Worm (Caenorhabditis elegans) whole organism, L2 larva: ENCODE measurements around the gene set-30.
A peak's percentile ranks its signal among the peaks of the same experiment; 100 is the strongest.

Experiments used
- C34F6.9 ChIP-seq: fragments of 150-350 bp; optimal IDR thresholded peaks from 2 replicates; lab custom pipeline; 2014; ENCODE audit warnings: missing biosample characterization, missing genetic modification characterization
- F13H6.1 ChIP-seq: sonication (generic microtip); optimal IDR thresholded peaks from 2 replicates; lab custom pipeline; 2016; ENCODE audit warnings: missing genetic modification characterization, missing compliant biosample characterization
- R02D3.7 ChIP-seq: fragments of 150-350 bp; optimal IDR thresholded peaks from 2 replicates; lab custom pipeline; 2014; ENCODE audit warnings: missing biosample characterization, missing genetic modification characterization
- Y55F3AM.14 ChIP-seq: fragments of 200-800 bp; sonication (Bioruptor generic); optimal IDR thresholded peaks from 2 replicates; lab custom pipeline; 2018; ENCODE audit warnings: mild to moderate bottlenecking, missing genetic modification characterization, missing compliant biosample characterization
- alr-1 ChIP-seq: fragments of 150-350 bp; optimal IDR thresholded peaks from 2 replicates; lab custom pipeline; 2014; ENCODE audit warnings: missing biosample characterization, missing genetic modification characterization
- ama-1 ChIP-seq: fragments of 150-350 bp; optimal IDR thresholded peaks from 2 replicates; lab custom pipeline; 2018; ENCODE audit warnings: inconsistent platforms
- blmp-1 ChIP-seq: sonication (generic microtip); optimal IDR thresholded peaks from 2 replicates; lab custom pipeline; 2017; ENCODE audit warnings: missing genetic modification characterization, mild to moderate bottlenecking, missing compliant biosample characterization, antibody characterized with exemption, moderate library complexity; ENCODE audit not compliant: insufficient read depth
- ceh-16 ChIP-seq: fragments of 150-350 bp; optimal IDR thresholded peaks from 2 replicates; lab custom pipeline; 2014; ENCODE audit warnings: missing biosample characterization, missing genetic modification characterization
- crh-2 ChIP-seq: sonication (generic microtip); optimal IDR thresholded peaks from 2 replicates; lab custom pipeline; 2017; ENCODE audit warnings: missing biosample characterization, missing genetic modification characterization
- dmd-4 ChIP-seq: sonication (generic microtip); optimal IDR thresholded peaks from 2 replicates; lab custom pipeline; 2017; ENCODE audit warnings: missing biosample characterization, missing genetic modification characterization
- egl-27 ChIP-seq: sonication (generic microtip); optimal IDR thresholded peaks from 3 replicates; lab custom pipeline; 2017; ENCODE audit warnings: missing biosample characterization, missing genetic modification reagents, missing genetic modification characterization
- elt-1 ChIP-seq: fragments of 150-350 bp; optimal IDR thresholded peaks from 2 replicates; lab custom pipeline; 2014; ENCODE audit warnings: missing biosample characterization, missing genetic modification characterization
- lin-11 ChIP-seq: fragments of 150-350 bp; sonication (generic microtip); optimal IDR thresholded peaks from 2 replicates; lab custom pipeline; 2014; ENCODE audit warnings: missing biosample characterization, missing genetic modification characterization, inconsistent platforms, mixed read lengths
- lin-13 ChIP-seq: fragments of 150-350 bp; optimal IDR thresholded peaks from 2 replicates; lab custom pipeline; 2014; ENCODE audit warnings: missing biosample characterization, missing genetic modification reagents, missing genetic modification characterization
- lin-39 ChIP-seq: fragments of 150-350 bp; optimal IDR thresholded peaks from 2 replicates; lab custom pipeline; 2014; ENCODE audit warnings: missing biosample characterization, missing genetic modification reagents, missing genetic modification characterization
- lsy-2 ChIP-seq, 2 experiments: fragments of 150-350 bp in 1 of 2; sonication (generic microtip) in 1 of 2; optimal IDR thresholded peaks; 2 replicates each; lab custom pipeline; 2014 to 2017; ENCODE audit warnings: missing biosample characterization in 2 of 2, missing genetic modification characterization in 2 of 2
- mab-5 ChIP-seq: fragments of 150-350 bp; optimal IDR thresholded peaks from 2 replicates; lab custom pipeline; 2014; ENCODE audit warnings: missing biosample characterization, missing genetic modification characterization
- mbf-1 ChIP-seq: sonication (generic microtip); optimal IDR thresholded peaks from 2 replicates; lab custom pipeline; 2017; ENCODE audit warnings: missing biosample characterization, missing genetic modification characterization
- mdl-1 ChIP-seq, 2 experiments: fragments of 150-350 bp in 1 of 2; sonication (generic microtip) in 1 of 2; optimal IDR thresholded peaks; 2 replicates each; lab custom pipeline; 2017; ENCODE audit warnings: missing biosample characterization in 2 of 2, missing genetic modification characterization in 2 of 2
- nhr-10 ChIP-seq: sonication (generic microtip); optimal IDR thresholded peaks from 2 replicates; lab custom pipeline; 2017; ENCODE audit warnings: missing biosample characterization, missing genetic modification characterization
- nhr-12 ChIP-seq: fragments of 150-350 bp; optimal IDR thresholded peaks from 2 replicates; lab custom pipeline; 2014; ENCODE audit warnings: missing biosample characterization, missing genetic modification characterization
- nhr-129 ChIP-seq: fragments of 150-350 bp; optimal IDR thresholded peaks from 2 replicates; lab custom pipeline; 2014; ENCODE audit warnings: missing biosample characterization, missing genetic modification characterization
- nhr-21 ChIP-seq: fragments of 150-350 bp; optimal IDR thresholded peaks from 2 replicates; lab custom pipeline; 2014; ENCODE audit warnings: missing biosample characterization, missing genetic modification characterization
- nhr-25 ChIP-seq: fragments of 150-350 bp; sonication (generic microtip); optimal IDR thresholded peaks from 3 replicates; lab custom pipeline; 2014; ENCODE audit warnings: missing biosample characterization, missing genetic modification characterization
- nhr-6 ChIP-seq: fragments of 150-350 bp; optimal IDR thresholded peaks from 2 replicates; lab custom pipeline; 2014; ENCODE audit warnings: missing biosample characterization, missing genetic modification characterization
- peb-1 ChIP-seq: fragments of 150-350 bp; optimal IDR thresholded peaks from 2 replicates; lab custom pipeline; 2014; ENCODE audit warnings: missing biosample characterization, missing genetic modification characterization
- sem-4 ChIP-seq: fragments of 150-350 bp; optimal IDR thresholded peaks from 2 replicates; lab custom pipeline; 2014; ENCODE audit warnings: missing biosample characterization, missing genetic modification reagents, missing genetic modification characterization
- skn-1 ChIP-seq: sonication (generic microtip); optimal IDR thresholded peaks from 2 replicates; lab custom pipeline; 2017; ENCODE audit warnings: missing biosample characterization, missing genetic modification characterization
- sma-3 ChIP-seq: sonication (generic microtip); optimal IDR thresholded peaks from 2 replicates; lab custom pipeline; 2016; ENCODE audit warnings: missing genetic modification reagents, missing genetic modification characterization, missing compliant biosample characterization
- sma-9 ChIP-seq, 2 experiments: fragments of 150-350 bp in 1 of 2; sonication (generic microtip) in 1 of 2; optimal IDR thresholded peaks; 2 replicates each; lab custom pipeline; 2014 to 2016; ENCODE audit warnings: missing genetic modification characterization in 2 of 2, mild to moderate bottlenecking in 1 of 2, missing biosample characterization in 1 of 2, missing compliant biosample characterization in 1 of 2, missing genetic modification reagents in 1 of 2, moderate library complexity in 1 of 2
- snpc-4 ChIP-seq: fragments of 150-350 bp; optimal IDR thresholded peaks from 2 replicates; lab custom pipeline; 2014; ENCODE audit warnings: missing biosample characterization, missing genetic modification characterization
- unc-39 ChIP-seq: fragments of 150-350 bp; optimal IDR thresholded peaks from 2 replicates; lab custom pipeline; 2014; ENCODE audit warnings: missing biosample characterization, missing genetic modification characterization
- unc-55 ChIP-seq: fragments of 150-350 bp; sonication (generic microtip); optimal IDR thresholded peaks from 3 replicates; lab custom pipeline; 2014; ENCODE audit warnings: missing biosample characterization, missing genetic modification reagents, missing genetic modification characterization
- unc-62 ChIP-seq: fragments of 150-350 bp; optimal IDR thresholded peaks from 2 replicates; lab custom pipeline; 2014; ENCODE audit warnings: missing biosample characterization, missing genetic modification reagents, missing genetic modification characterization
- zag-1 ChIP-seq: fragments of 150-350 bp; optimal IDR thresholded peaks from 2 replicates; lab custom pipeline; 2014; ENCODE audit warnings: missing biosample characterization, missing genetic modification characterization
- ztf-11 ChIP-seq: sonication (generic microtip); optimal IDR thresholded peaks from 2 replicates; lab custom pipeline; 2017; ENCODE audit warnings: missing biosample characterization, missing genetic modification characterization
- ztf-4 ChIP-seq: fragments of 150-350 bp; optimal IDR thresholded peaks from 2 replicates; lab custom pipeline; 2014; ENCODE audit warnings: missing biosample characterization, missing genetic modification characterization

The set-30 gene

DNA sequence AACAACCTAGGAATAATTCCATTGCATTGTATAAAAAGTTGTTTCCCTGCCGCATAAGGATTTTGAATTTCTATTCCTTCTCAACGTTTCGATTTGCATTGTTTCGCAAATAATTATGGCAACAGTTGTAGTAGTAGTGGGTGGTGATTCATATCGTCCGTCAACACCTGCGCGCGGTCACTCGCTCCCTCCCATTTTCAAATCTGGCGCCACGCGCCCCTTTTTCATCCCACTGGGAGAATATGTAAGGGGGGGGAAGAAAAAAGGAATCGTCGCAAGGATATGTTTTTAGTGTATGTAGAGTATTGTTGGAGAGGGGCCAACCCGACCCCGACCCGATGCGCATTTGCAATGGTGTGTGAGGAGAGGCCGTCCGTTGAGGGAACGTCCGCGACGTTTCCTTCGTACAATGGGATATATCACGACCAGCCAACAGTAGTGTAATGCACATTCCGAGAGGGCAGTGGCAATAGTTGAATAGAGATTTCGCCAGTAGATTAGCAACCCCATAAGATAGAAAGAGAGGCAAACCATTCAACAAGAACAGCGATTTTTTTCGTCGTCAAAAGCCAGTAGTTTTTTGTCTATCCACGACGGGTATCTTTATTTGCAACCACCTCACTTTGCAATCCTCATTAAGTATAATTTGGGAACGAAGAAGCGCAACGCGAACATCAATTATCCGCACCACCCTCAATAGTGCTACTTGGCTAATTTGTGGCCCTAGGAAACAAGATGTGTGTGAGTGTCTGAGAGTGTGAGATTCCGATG lies 38.0 kb upstream of the set-30 start:
- TF ChIP-seq dmd-4: no peak
- TF ChIP-seq ceh-16 (tag; lab: Kevin White, UChicago): peak; percentile 15
- TF ChIP-seq nhr-12 (tag; lab: Kevin White, UChicago): no peak
- TF ChIP-seq, all 48 proteins: peak for 1

ce11 chrX:4961681-4962656 lies 37.1 kb upstream of the set-30 start:
- peak; percentile 69 for TF ChIP-seq sem-4 (tag; lab: Kevin White, UChicago)
- TF ChIP-seq F13H6.1 (tag; lab: Kevin White, UChicago): peak; percentile 87
- TF ChIP-seq ama-1 (lab: Kevin White, UChicago): no peak
- peak; percentile 51 for TF ChIP-seq ztf-4 (tag; lab: Kevin White, UChicago)
- peak; percentile 10 for TF ChIP-seq peb-1
- TF ChIP-seq alr-1 (tag; lab: Kevin White, UChicago): no peak
- TF ChIP-seq crh-2: peak; percentile 58
- peak; percentile 71 for TF ChIP-seq C34F6.9 (tag; lab: Kevin White, UChicago)
- peak; percentile 50 for TF ChIP-seq egl-27 (tag; lab: Kevin White, UChicago)
- peak; percentile 55 for TF ChIP-seq lin-13 (GFP tag; lab: Kevin White, UChicago)
- TF ChIP-seq nhr-25 (tag; lab: Kevin White, UChicago): peak; percentile 37
- TF ChIP-seq snpc-4 (tag; lab: Kevin White, UChicago): peak; percentile 19
- TF ChIP-seq nhr-10 (tag; lab: Kevin White, UChicago): peak; percentile 26
- peak; percentile 25 for TF ChIP-seq nhr-21 (tag; lab: Kevin White, UChicago)
- TF ChIP-seq ceh-16 (tag; lab: Kevin White, UChicago): peak; percentile 70
- TF ChIP-seq skn-1 (tag; lab: Kevin White, UChicago): no peak
- no peak for TF ChIP-seq mbf-1 (tag; lab: Kevin White, UChicago)
- peak; percentile 55 for TF ChIP-seq sma-9 (GFP tag; optimal IDR thresholded peaks at IDR 0.05; lab: Kevin White, UChicago)
- no peak for TF ChIP-seq sma-9 (tag; optimal IDR thresholded peaks at IDR 0.05; lab: Kevin White, UChicago)
- TF ChIP-seq lin-11 (tag; lab: Kevin White, UChicago): peak; percentile 57
- peak; percentile 8 for TF ChIP-seq Y55F3AM.14 (GFP tag; lab: Kevin White, UChicago)
- no peak for TF ChIP-seq sma-3
- TF ChIP-seq elt-1 (tag; lab: Kevin White, UChicago): no peak
- TF ChIP-seq nhr-12 (tag; lab: Kevin White, UChicago): no peak
- peak; percentile 63 for TF ChIP-seq unc-55
- TF ChIP-seq mdl-1 (tag; optimal IDR thresholded peaks at IDR 0.05; lab: Kevin White, UChicago): peak; percentile 28 to 41
- TF ChIP-seq zag-1 (tag; lab: Kevin White, UChicago): peak; percentile 78
- TF ChIP-seq unc-62 (GFP tag; lab: Kevin White, UChicago): no peak
- peak in 1 of 2 experiments; percentile 55 for TF ChIP-seq lsy-2 (tag; optimal IDR thresholded peaks at IDR 0.05; lab: Kevin White, UChicago)
- TF ChIP-seq dmd-4: no peak
- no peak for TF ChIP-seq R02D3.7 (tag; lab: Kevin White, UChicago)
- peak; percentile 16 for TF ChIP-seq blmp-1 (tag; lab: Kevin White, UChicago)
- peak; percentile 81 for TF ChIP-seq nhr-129 (tag; lab: Kevin White, UChicago)
- TF ChIP-seq nhr-6 (tag; lab: Kevin White, UChicago): no peak
- TF ChIP-seq ztf-11 (tag; lab: Kevin White, UChicago): peak; percentile 10
- peak; percentile 13 for TF ChIP-seq mab-5 (tag; lab: Kevin White, UChicago)

ce11 chrX:4965592-4965991 lies 33.5 kb upstream of the set-30 start:
- TF ChIP-seq mab-5 (tag; lab: Kevin White, UChicago) (peak; percentile 2), C34F6.9 (tag; lab: Kevin White, UChicago) (no peak), lin-39 (tag; lab: Kevin White, UChicago) (no peak), unc-62 (GFP tag; lab: Kevin White, UChicago) (no peak), nhr-12 (tag; lab: Kevin White, UChicago) (no peak), nhr-10 (tag; lab: Kevin White, UChicago) (no peak), unc-55 (peak; percentile 51), ama-1 (lab: Kevin White, UChicago) (no peak), unc-39 (tag; lab: Kevin White, UChicago) (no peak), nhr-129 (tag; lab: Kevin White, UChicago) (no peak)
- TF ChIP-seq, all 48 proteins: peak for 2
